Fruit fly (Drosophila melanogaster): ENCODE results near the gene CG3651.

DNA sequence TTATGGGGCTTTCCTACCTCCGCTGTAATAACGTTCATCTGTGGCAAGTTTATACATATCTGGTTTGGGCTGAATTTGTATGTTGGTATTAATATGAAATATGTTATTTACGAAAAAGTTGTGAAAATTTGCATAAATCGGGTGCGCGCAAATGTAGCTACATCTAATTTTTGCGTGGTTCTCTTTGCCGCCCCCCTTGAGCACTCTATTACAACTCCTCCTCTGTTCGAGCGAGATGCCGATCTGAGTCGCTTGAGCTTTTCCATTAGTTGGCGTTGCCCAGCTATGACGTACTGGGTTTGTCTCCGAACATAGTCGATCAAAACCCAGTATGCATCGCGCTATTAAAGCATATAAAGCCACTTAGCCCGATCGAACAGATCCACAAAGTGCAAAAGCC is 12.5 kb upstream of the CG3651 start, which contains the start of gene CG6675:
- no peak for TF ChIP-seq CG11617 (GFP tag; optimal IDR thresholded peaks at IDR 0.05)
- peak; percentile 59 for TF ChIP-seq kay (GFP tag; ENCODE audit: borderline replicate concordance)
- TF ChIP-seq CG7101 (tag; optimal IDR thresholded peaks at IDR 0.05): no peak
- TF ChIP-seq Clk (GFP tag; optimal IDR thresholded peaks at IDR 0.05): no peak
- no peak for TF ChIP-seq Hr96 (GFP tag; optimal IDR thresholded peaks at IDR 0.05)
- no peak for TF ChIP-seq tj (GFP tag; optimal IDR thresholded peaks at IDR 0.05)
